Fruit fly (Drosophila melanogaster) S2 (cell line): ENCODE results near the gene Oatp30B.

ENCODE experiments used
- CG8478 ChIP-seq: fragments of >200 bp; optimal IDR thresholded peaks from 2 replicates; lab custom pipeline; 2018
- CTCF ChIP-seq, 2 experiments: fragments of >200 bp; optimal IDR thresholded peaks; 2 replicates each; lab custom pipeline; 2018

Oatp30B gene

dm6 chr2L:9502786-9503443 lies 18.1 kb upstream of the Oatp30B start:
- TF ChIP-seq CTCF (optimal IDR thresholded peaks at IDR 0.05; lab: Kevin White, UChicago) (no peak), CG8478 (no peak)

DNA sequence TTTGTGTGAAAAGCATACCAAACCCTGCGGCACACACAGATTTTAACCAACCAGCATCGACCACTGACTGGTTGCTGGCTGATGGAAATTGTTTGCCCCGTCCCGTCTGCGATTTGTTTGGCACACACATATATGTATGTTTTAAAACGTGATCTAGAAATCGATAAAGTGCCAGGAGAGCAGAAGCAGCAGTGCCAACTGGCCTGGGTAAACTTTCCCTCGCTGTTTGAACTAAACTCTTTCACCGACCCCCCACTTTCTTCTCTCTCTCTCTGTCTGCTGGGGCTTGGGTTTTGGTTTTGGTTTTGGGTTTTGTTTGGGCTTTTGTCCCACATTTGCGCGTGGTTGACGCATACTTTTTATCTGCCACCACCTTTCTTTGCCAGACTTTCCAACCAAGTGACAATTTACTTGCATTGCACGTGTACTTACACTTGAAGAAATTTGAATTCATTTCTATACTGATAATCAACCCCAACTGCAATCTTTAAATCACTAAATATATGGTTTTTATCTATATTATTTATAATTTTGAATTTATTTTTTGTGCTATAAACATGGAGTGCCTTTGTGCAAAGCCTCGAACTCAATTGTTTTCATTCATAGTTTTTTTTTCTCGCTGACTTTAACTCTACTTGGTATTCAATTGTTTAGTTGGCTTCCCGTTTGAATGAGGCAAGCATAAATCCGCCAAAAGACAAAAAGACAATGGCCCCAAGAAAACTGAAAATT lies 15.5 kb upstream of the Oatp30B start:
- TF ChIP-seq CTCF (optimal IDR thresholded peaks at IDR 0.05; lab: Kevin White, UChicago) = no peak

dm6 chr2L:9506535-9507036 lies 14.4 kb upstream of the Oatp30B start:
- TF ChIP-seq CTCF (optimal IDR thresholded peaks at IDR 0.05; lab: Kevin White, UChicago) (no peak), CG8478 (no peak)

DNA sequence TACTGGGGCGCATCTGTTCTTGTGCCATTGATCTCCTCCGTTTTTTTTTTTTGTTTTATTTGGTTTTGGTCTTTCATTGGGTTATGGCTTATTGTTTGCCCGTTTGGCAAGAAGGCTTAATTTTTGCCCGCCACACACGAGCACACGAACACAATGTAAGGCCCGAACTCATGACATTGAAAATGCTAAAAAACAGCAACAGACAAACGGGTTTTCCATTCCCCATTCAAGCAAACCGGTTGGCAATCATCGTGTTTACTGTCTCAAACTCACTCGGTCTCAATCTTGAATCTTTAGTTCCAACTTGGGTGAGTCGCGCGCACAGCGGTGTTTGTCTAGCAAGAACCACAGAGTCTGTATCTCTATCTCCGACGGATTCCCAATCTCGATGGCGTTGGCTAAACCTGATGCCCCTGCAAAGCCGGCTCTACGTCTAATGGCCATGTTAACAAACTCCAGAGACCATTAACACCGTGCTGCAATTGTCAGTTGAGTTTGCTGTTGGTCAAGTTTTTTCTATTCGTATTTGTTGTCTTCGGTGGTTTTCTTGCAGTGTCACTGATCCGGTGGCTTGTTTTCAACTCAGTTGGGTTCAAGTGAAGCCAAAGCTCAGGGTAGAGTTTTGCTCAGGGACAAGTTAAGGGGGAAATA lies 12.3 kb upstream of the Oatp30B start:
- TF ChIP-seq CG8478 (no peak), CTCF (optimal IDR thresholded peaks at IDR 0.05; lab: Kevin White, UChicago) (no peak)

DNA sequence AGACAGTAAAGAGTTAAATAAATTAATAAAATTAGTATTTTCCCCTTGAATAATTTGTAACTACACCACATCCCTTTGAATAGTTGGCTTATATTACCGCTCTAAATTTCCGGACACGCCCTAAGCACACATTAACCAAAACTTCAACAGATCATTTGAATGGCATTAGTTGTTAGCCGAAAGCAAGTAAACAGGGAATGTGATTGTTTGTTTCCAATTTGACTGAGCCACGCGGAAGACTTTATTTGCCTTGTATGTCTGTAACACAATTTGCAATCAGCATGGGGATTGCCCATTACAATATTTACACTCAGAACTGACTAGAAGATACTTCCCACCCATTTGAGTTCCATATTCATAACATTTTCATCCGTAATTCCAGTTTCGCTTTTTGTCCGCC lies 11.4 kb upstream of the Oatp30B start:
- TF ChIP-seq CG8478 = no peak
- no peak for TF ChIP-seq CTCF (optimal IDR thresholded peaks at IDR 0.05; lab: Kevin White, UChicago)

- TF ChIP-seq CG8478 = no peak
- no peak for TF ChIP-seq CTCF (optimal IDR thresholded peaks at IDR 0.05; lab: Kevin White, UChicago)
Observed at dm6 chr2L:9510429-9510828, 10.6 kb upstream of the Oatp30B start.

- TF ChIP-seq CTCF (optimal IDR thresholded peaks at IDR 0.05; lab: Kevin White, UChicago) = peak; percentile 82 to 87
- TF ChIP-seq CG8478 = no peak
Observed at dm6 chr2L:9512401-9513198, 8.4 kb upstream of the Oatp30B start.

dm6 chr2L:9513771-9514170 lies 7.2 kb upstream of the Oatp30B start:
- TF ChIP-seq CTCF (optimal IDR thresholded peaks at IDR 0.05; lab: Kevin White, UChicago) (no peak), CG8478 (no peak)

DNA sequence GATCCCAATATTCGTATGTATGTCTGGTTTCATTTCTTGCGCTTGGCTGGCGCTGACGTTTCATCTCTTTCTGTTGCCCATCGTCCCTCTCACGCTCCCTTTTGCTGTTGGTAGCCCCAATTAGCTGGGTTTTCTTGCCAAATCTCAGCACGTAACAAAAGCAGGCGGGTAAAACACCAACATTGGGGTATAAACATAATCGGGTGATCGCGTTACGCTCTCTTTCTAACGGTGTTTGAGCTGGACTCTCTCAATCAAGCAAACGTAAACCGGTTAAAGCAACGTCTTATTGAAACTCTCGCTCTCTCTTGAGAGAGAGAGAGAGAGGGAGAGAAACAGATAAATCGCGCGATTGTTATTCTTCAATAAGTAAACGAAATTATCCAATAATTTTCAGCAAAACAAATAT lies 1.8 kb downstream of the Oatp30B start:
- TF ChIP-seq CG8478 = no peak
- TF ChIP-seq CTCF (optimal IDR thresholded peaks at IDR 0.05; lab: Kevin White, UChicago) = no peak

- TF ChIP-seq CTCF (optimal IDR thresholded peaks at IDR 0.05; lab: Kevin White, UChicago) (no peak), CG8478 (no peak)
Observed at dm6 chr2L:9524915-9525314, 3.9 kb downstream of the Oatp30B start.

- TF ChIP-seq CG8478 = no peak
- TF ChIP-seq CTCF (optimal IDR thresholded peaks at IDR 0.05; lab: Kevin White, UChicago) = no peak
Observed at dm6 chr2L:9525719-9526118, 4.7 kb downstream of the Oatp30B start.

- TF ChIP-seq CG8478 = no peak
- no peak for TF ChIP-seq CTCF (optimal IDR thresholded peaks at IDR 0.05; lab: Kevin White, UChicago)
Observed at dm6 chr2L:9526518-9526917, 5.5 kb downstream of the Oatp30B start.

dm6 chr2L:9528215-9528614 lies 7.2 kb downstream of the Oatp30B start, which contains the start of gene CG31883:
Gene CG31883, plus strand, starts transcription at chr2L:9528515.
- no peak for TF ChIP-seq CTCF (optimal IDR thresholded peaks at IDR 0.05; lab: Kevin White, UChicago)
- no peak for TF ChIP-seq CG8478

DNA sequence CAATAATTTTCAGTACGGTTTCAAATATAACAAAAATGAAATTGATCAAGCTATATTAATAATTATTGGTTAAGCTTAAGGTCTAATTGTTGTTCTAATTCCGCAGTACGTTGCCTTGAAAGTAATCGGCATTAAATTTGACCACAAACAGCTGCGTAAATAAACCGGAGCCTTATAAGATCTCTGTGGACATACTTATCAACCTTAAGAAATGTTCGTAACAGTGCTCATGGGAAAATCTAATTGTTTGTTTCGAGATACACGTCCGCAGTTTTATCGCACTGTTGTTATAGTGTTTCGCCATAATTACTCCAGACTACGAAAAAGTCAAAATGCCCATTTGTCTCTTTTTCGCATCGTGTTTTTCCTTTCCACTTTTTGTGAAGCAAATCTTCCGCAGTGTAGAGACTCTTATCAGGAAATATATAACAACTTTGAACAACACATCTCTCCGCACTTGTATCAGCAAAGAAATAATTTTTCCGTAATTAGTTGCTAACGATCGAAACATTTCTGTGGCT lies 8.9 kb downstream of the Oatp30B start:
- no peak for TF ChIP-seq CTCF (optimal IDR thresholded peaks at IDR 0.05; lab: Kevin White, UChicago)

DNA sequence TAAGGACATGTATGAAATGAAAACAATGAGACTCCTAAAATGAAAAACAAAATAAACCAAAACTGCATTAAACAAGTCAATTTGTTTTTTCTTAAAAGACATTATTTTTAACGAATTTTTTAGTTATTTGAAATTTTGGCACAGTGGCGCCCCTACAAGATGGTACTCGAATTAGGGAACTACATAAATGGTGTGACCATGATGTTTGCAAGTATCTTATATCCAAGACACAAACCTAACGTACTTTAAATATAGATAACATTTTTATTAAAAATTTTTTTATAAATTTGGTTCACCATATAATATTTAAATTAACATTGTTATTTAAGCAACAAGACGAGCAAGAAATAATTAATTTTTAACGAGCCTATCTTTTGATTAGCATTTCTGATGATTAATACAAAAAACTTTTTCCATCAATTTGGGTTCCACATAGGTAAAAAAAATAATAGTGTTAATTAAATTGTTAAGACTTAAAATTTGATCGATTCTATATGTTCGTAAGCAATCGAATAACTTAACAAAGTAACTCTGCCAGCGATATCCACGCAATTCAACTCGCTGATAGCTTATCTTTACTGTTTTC lies 19.1 kb downstream of the Oatp30B start, which contains the start of gene CG17855:
Gene CG17855, plus strand, starts transcription at position 536 of the 586 bp plus-strand sequence.
- peak; percentile 38 to 87 for TF ChIP-seq CTCF (optimal IDR thresholded peaks at IDR 0.05; lab: Kevin White, UChicago)
- no peak for TF ChIP-seq CG8478
